Fruit fly (Drosophila melanogaster) whole organism, prepupa: ENCODE results near the gene Rph.

Experiments used
- CG10631 ChIP-seq: fragments of 200-800 bp; sonication (Bioruptor generic); optimal IDR thresholded peaks from 2 replicates; lab custom pipeline; 2016; ENCODE audit warnings: missing biosample characterization, missing genetic modification characterization
- CG10669 ChIP-seq: fragments of 200-800 bp; sonication (Bioruptor generic); optimal IDR thresholded peaks from 3 replicates; lab custom pipeline; 2018; ENCODE audit warnings: missing biosample characterization, mild to moderate bottlenecking, missing genetic modification characterization, moderate library complexity
- CG11294 ChIP-seq: fragments of 200-800 bp; sonication (Bioruptor generic); IDR thresholded peaks from 2 replicates; pipeline ENCODE4 v1.3.6; 2022; ENCODE audit warnings: missing biosample characterization, missing genetic modification characterization
- CG11902 ChIP-seq: fragments of 200-800 bp; sonication (Bioruptor generic); optimal IDR thresholded peaks from 3 replicates; lab custom pipeline; 2016; ENCODE audit warnings: missing biosample characterization, missing genetic modification characterization
- CG1621 ChIP-seq: fragments of 200-800 bp; sonication (Bioruptor generic); optimal IDR thresholded peaks from 3 replicates; lab custom pipeline; 2018; ENCODE audit warnings: missing biosample characterization, mild to moderate bottlenecking, missing genetic modification characterization
- CG16779 ChIP-seq: fragments of 200-800 bp; sonication (Bioruptor generic); optimal IDR thresholded peaks from 3 replicates; lab custom pipeline; 2017; ENCODE audit warnings: missing biosample characterization, mild to moderate bottlenecking, missing genetic modification characterization
- CG3032 ChIP-seq: fragments of 200-800 bp; optimal IDR thresholded peaks from 2 replicates; lab custom pipeline; 2019; ENCODE audit warnings: missing biosample characterization, mild to moderate bottlenecking, missing genetic modification characterization, moderate library complexity
- CG31627 ChIP-seq: fragments of 200-800 bp; sonication (Bioruptor generic); optimal IDR thresholded peaks from 3 replicates; lab custom pipeline; 2016; ENCODE audit warnings: missing biosample characterization, missing genetic modification characterization
- CG32006 ChIP-seq: fragments of 200-800 bp; sonication (Bioruptor generic); optimal IDR thresholded peaks from 3 replicates; lab custom pipeline; 2017; ENCODE audit warnings: missing biosample characterization, mild to moderate bottlenecking, missing genetic modification characterization
- CG34406 ChIP-seq: fragments of 200-800 bp; sonication (Bioruptor generic); optimal IDR thresholded peaks from 3 replicates; lab custom pipeline; 2016; ENCODE audit warnings: missing biosample characterization, missing genetic modification characterization
- CG4318 ChIP-seq: fragments of 200-800 bp; sonication (Bioruptor generic); optimal IDR thresholded peaks from 3 replicates; lab custom pipeline; 2017; ENCODE audit warnings: missing biosample characterization, mild to moderate bottlenecking, missing genetic modification characterization
- CG6163 ChIP-seq: fragments of 200-800 bp; sonication (Bioruptor generic); IDR thresholded peaks from 3 replicates; pipeline ENCODE4 v1.3.6; 2022; ENCODE audit warnings: missing biosample characterization, missing genetic modification characterization
- CG6276 ChIP-seq: fragments of 200-800 bp; sonication (Bioruptor generic); optimal IDR thresholded peaks from 2 replicates; lab custom pipeline; 2017; ENCODE audit warnings: missing biosample characterization, mild to moderate bottlenecking, missing genetic modification characterization
- CG6792 ChIP-seq: fragments of 200-800 bp; sonication (Bioruptor generic); optimal IDR thresholded peaks from 3 replicates; lab custom pipeline; 2016; ENCODE audit warnings: missing biosample characterization, missing genetic modification characterization
- CG6808 ChIP-seq: fragments of 200-800 bp; sonication (Bioruptor generic); optimal IDR thresholded peaks from 3 replicates; lab custom pipeline; 2017; ENCODE audit warnings: missing biosample characterization, missing genetic modification characterization, mild to moderate bottlenecking, moderate library complexity, missing genetic modification reagents
- CG6854 ChIP-seq: fragments of 200-800 bp; sonication (Bioruptor generic); optimal IDR thresholded peaks from 2 replicates; lab custom pipeline; 2017; ENCODE audit warnings: missing biosample characterization, mild to moderate bottlenecking, missing genetic modification characterization
- CG8319 ChIP-seq: fragments of 200-800 bp; sonication (Bioruptor generic); optimal IDR thresholded peaks from 3 replicates; lab custom pipeline; 2016; ENCODE audit warnings: missing biosample characterization, missing genetic modification characterization
- CG8632 ChIP-seq: fragments of 200-800 bp; sonication (Bioruptor generic); optimal IDR thresholded peaks from 3 replicates; lab custom pipeline; 2016; ENCODE audit warnings: missing biosample characterization, missing genetic modification characterization
- CG9139 ChIP-seq: fragments of 200-800 bp; sonication (Bioruptor generic); optimal IDR thresholded peaks from 3 replicates; lab custom pipeline; 2017; ENCODE audit warnings: missing biosample characterization, mild to moderate bottlenecking, missing genetic modification characterization
- Eip78C ChIP-seq: fragments of 200-800 bp; sonication (Bioruptor generic); peaks from one replicate; lab custom pipeline; 2016; ENCODE audit warnings: missing biosample characterization, missing genetic modification characterization
- Eip93F ChIP-seq: fragments of 200-800 bp; sonication (Bioruptor generic); optimal IDR thresholded peaks from 2 replicates; lab custom pipeline; 2016; ENCODE audit warnings: missing biosample characterization, mild to moderate bottlenecking, missing genetic modification characterization
- Ets21C ChIP-seq: fragments of 200-800 bp; sonication (Bioruptor generic); optimal IDR thresholded peaks from 3 replicates; lab custom pipeline; 2016; ENCODE audit warnings: missing biosample characterization, missing genetic modification characterization
- Ets96B ChIP-seq: fragments of 200-800 bp; optimal IDR thresholded peaks from 2 replicates; lab custom pipeline; 2019; ENCODE audit warnings: missing biosample characterization, mild to moderate bottlenecking, missing genetic modification characterization, moderate library complexity
- Gug ChIP-seq: fragments of 200-800 bp; sonication (Bioruptor generic); IDR thresholded peaks from 2 replicates; pipeline ENCODE4 v1.3.6; 2022; ENCODE audit warnings: missing biosample characterization, missing genetic modification characterization
- Hr4 ChIP-seq: fragments of 200-800 bp; sonication (Bioruptor generic); optimal IDR thresholded peaks from 3 replicates; lab custom pipeline; 2016; ENCODE audit warnings: missing biosample characterization, missing genetic modification characterization
- Lpt ChIP-seq: fragments of 200-800 bp; sonication (Bioruptor generic); optimal IDR thresholded peaks from 3 replicates; lab custom pipeline; 2016; ENCODE audit warnings: missing biosample characterization, missing genetic modification characterization
- Met ChIP-seq: fragments of 200-800 bp; sonication (Bioruptor generic); optimal IDR thresholded peaks from 3 replicates; lab custom pipeline; 2016; ENCODE audit warnings: missing biosample characterization, missing genetic modification characterization
- OdsH ChIP-seq: fragments of 200-800 bp; sonication (Bioruptor generic); optimal IDR thresholded peaks from 3 replicates; lab custom pipeline; 2016; ENCODE audit warnings: missing biosample characterization, missing genetic modification characterization
- Smox ChIP-seq: fragments of 200-800 bp; sonication (Bioruptor generic); optimal IDR thresholded peaks from 3 replicates; lab custom pipeline; 2016; ENCODE audit warnings: missing biosample characterization, missing genetic modification characterization
- Sox102F ChIP-seq: fragments of 200-800 bp; sonication (Bioruptor generic); optimal IDR thresholded peaks from 2 replicates; lab custom pipeline; 2016; ENCODE audit warnings: missing biosample characterization, mild to moderate bottlenecking, missing genetic modification characterization
- Sox15 ChIP-seq: fragments of 200-800 bp; sonication (Bioruptor generic); optimal IDR thresholded peaks from 3 replicates; lab custom pipeline; 2016; ENCODE audit warnings: missing biosample characterization, missing genetic modification characterization
- achi ChIP-seq: fragments of 200-800 bp; sonication (Bioruptor generic); optimal IDR thresholded peaks from 3 replicates; lab custom pipeline; 2016; ENCODE audit warnings: missing biosample characterization, missing genetic modification characterization
- acj6 ChIP-seq: fragments of 200-800 bp; sonication (Bioruptor generic); optimal IDR thresholded peaks from 3 replicates; lab custom pipeline; 2016; ENCODE audit warnings: missing biosample characterization, missing genetic modification characterization
- dac ChIP-seq: fragments of 200-800 bp; sonication (Bioruptor generic); optimal IDR thresholded peaks from 2 replicates; lab custom pipeline; 2017; ENCODE audit warnings: missing biosample characterization, mild to moderate bottlenecking, missing genetic modification characterization
- dsx ChIP-seq: fragments of 200-800 bp; optimal IDR thresholded peaks from 3 replicates; lab custom pipeline; 2019; ENCODE audit warnings: missing biosample characterization, mild to moderate bottlenecking, missing genetic modification characterization, moderate library complexity; ENCODE audit not compliant: poor library complexity, severe bottlenecking
- eg ChIP-seq: fragments of 200-800 bp; sonication (Bioruptor generic); IDR thresholded peaks from 3 replicates; pipeline ENCODE4 v1.3.6; 2022; ENCODE audit warnings: missing biosample characterization, missing genetic modification characterization
- esn ChIP-seq: fragments of 200-800 bp; sonication (Bioruptor generic); optimal IDR thresholded peaks from 2 replicates; lab custom pipeline; 2016; ENCODE audit warnings: missing biosample characterization, mild to moderate bottlenecking, missing genetic modification characterization, moderate library complexity
- fd59A ChIP-seq: fragments of 200-800 bp; sonication (Bioruptor generic); optimal IDR thresholded peaks from 2 replicates; lab custom pipeline; 2017; ENCODE audit warnings: missing biosample characterization, mild to moderate bottlenecking, missing genetic modification characterization, missing genetic modification reagents
- fkh ChIP-seq: fragments of 200-800 bp; sonication (Bioruptor generic); optimal IDR thresholded peaks from 3 replicates; lab custom pipeline; 2017; ENCODE audit warnings: missing biosample characterization, mild to moderate bottlenecking, missing genetic modification characterization, moderate library complexity
- lz ChIP-seq: fragments of 200-800 bp; sonication (Bioruptor generic); optimal IDR thresholded peaks from 3 replicates; lab custom pipeline; 2016; ENCODE audit warnings: missing biosample characterization, missing genetic modification characterization
- net ChIP-seq: fragments of 200-800 bp; sonication (Bioruptor generic); optimal IDR thresholded peaks from 3 replicates; lab custom pipeline; 2016; ENCODE audit warnings: missing biosample characterization, missing genetic modification characterization
- pdm3 ChIP-seq: fragments of 200-800 bp; sonication (Bioruptor generic); optimal IDR thresholded peaks from 3 replicates; lab custom pipeline; 2016; ENCODE audit warnings: missing biosample characterization, missing genetic modification characterization
- salr ChIP-seq, 2 experiments: fragments of 200-800 bp; sonication (Bioruptor generic); optimal IDR thresholded peaks; 3 replicates each; lab custom pipeline; 2016 to 2018; ENCODE audit warnings: missing biosample characterization in 2 of 2, missing genetic modification characterization in 2 of 2, mild to moderate bottlenecking in 1 of 2
- ss ChIP-seq, 2 experiments: fragments of 200-800 bp; sonication (Bioruptor generic); optimal IDR thresholded peaks; 2 replicates in 1 of 2; 3 replicates in 1 of 2; lab custom pipeline; 2017 to 2018; ENCODE audit warnings: mild to moderate bottlenecking in 2 of 2, missing biosample characterization in 2 of 2, missing genetic modification characterization in 2 of 2, moderate library complexity in 1 of 2
- svp ChIP-seq: fragments of 200-800 bp; sonication (Bioruptor generic); peaks from one replicate; lab custom pipeline; 2016; ENCODE audit warnings: missing biosample characterization, missing genetic modification characterization
- topi ChIP-seq: fragments of 200-800 bp; sonication (Bioruptor generic); optimal IDR thresholded peaks from 3 replicates; lab custom pipeline; 2016; ENCODE audit warnings: missing biosample characterization, missing genetic modification characterization
- vri ChIP-seq: fragments of 200-800 bp; sonication (Bioruptor generic); optimal IDR thresholded peaks from 3 replicates; lab custom pipeline; 2016; ENCODE audit warnings: missing biosample characterization, mild to moderate bottlenecking, missing genetic modification characterization

The Rph gene

DNA sequence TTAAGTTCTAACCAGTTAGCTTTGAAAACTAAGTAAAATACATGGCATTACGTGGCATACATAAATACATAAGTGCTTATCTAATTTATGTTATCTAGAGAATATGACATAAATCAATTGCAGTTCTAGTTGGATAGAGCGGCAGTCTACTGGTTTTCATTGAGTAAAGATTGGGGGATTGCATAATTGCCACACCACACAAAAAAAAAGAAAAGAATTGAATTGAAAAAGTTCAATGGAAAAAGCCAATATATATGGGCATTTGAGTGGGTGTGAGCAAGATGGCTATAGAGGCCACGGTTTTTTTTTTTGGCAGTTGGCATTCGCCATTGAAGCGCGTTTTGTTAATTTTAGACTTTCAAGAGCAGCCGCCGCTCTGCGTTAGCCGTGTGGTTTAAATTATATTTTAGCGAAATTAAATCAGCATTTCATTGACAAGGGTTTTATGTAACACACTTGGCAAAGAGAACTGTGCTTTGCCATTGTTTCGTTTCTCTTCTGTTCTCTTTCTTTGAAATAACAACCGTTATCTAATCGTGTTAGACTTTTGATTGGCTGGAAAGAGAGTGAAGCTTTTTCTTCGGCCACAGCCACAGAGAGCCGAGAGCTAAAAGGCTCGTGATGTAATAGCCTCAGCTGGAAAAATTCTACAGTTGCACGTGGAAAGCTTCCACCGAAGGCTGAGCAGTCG lies 26.1 kb upstream of the Rph start:
- TF ChIP-seq Ets21C (GFP tag; lab: Kevin White, UChicago) (no peak), ss (GFP tag; optimal IDR thresholded peaks at IDR 0.05; lab: Kevin White, UChicago) (no peak), vri (peak; percentile 97), CG8319 (GFP tag; lab: Kevin White, UChicago) (no peak), CG32006 (GFP tag; lab: Kevin White, UChicago) (no peak), Eip93F (no peak), Ets96B (tag; lab: Kevin White, UChicago) (no peak), Sox102F (GFP tag; lab: Kevin White, UChicago) (no peak), CG11294 (GFP tag; lab: Robert Waterston, UW) (no peak), CG3032 (tag; lab: Kevin White, UChicago) (no peak), CG16779 (tag; lab: Kevin White, UChicago) (no peak), Eip78C (GFP tag; lab: Kevin White, UChicago) (peak; percentile 2), acj6 (GFP tag; lab: Kevin White, UChicago) (no peak), dsx (no peak), svp (peak; percentile 48)

DNA sequence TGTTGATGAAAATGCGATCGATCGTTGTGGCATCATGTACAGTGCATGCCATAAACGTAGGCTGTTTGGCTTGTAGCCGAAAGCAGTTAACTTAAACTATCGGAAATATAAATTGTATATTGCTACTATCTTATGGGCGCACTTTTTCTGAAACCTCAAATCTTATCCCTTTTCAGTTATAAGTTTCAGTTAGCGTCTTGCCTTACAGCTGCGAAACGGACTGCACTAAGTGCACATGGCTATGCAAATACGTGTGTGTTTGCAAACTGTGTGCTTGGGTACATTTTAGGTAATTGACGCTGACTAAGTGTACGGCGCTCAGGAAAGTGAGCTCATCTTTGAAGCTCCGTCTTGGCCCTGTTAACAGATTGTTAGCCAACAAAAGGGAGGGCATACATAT lies 18.2 kb upstream of the Rph start:
- TF ChIP-seq dsx = no peak
- peak; percentile 10 for TF ChIP-seq CG6808 (GFP tag; lab: Kevin White, UChicago)
- TF ChIP-seq Ets21C (GFP tag; lab: Kevin White, UChicago) = peak; percentile 36
- TF ChIP-seq Eip78C (GFP tag; lab: Kevin White, UChicago) = peak; percentile 83
- TF ChIP-seq net (GFP tag; lab: Kevin White, UChicago) = peak; percentile 58
- TF ChIP-seq CG34406 (GFP tag; lab: Kevin White, UChicago) = peak; percentile 17
- TF ChIP-seq fd59A (GFP tag; lab: Kevin White, UChicago) = no peak
- peak; percentile 63 for TF ChIP-seq pdm3 (GFP tag; lab: Kevin White, UChicago)
- TF ChIP-seq CG31627 (GFP tag; lab: Kevin White, UChicago) = peak; percentile 66
- TF ChIP-seq CG6276 (GFP tag; lab: Kevin White, UChicago) = peak; percentile 66
- TF ChIP-seq Smox (GFP tag; lab: Kevin White, UChicago) = peak; percentile 46
- peak; percentile 68 for TF ChIP-seq Met (GFP tag; lab: Kevin White, UChicago)
- peak; percentile 39 for TF ChIP-seq CG6792 (GFP tag; lab: Kevin White, UChicago)
- TF ChIP-seq Sox102F (GFP tag; lab: Kevin White, UChicago) = peak; percentile 58
- TF ChIP-seq fkh (GFP tag; lab: Kevin White, UChicago) = peak; percentile 54
- TF ChIP-seq CG6163 (GFP tag; lab: Robert Waterston, UW) = peak; percentile 72
- TF ChIP-seq CG1621 (tag; lab: Kevin White, UChicago) = no peak
- no peak for TF ChIP-seq salr (GFP tag; optimal IDR thresholded peaks at IDR 0.05; lab: Kevin White, UChicago)
- TF ChIP-seq CG8319 (GFP tag; lab: Kevin White, UChicago) = no peak
- TF ChIP-seq lz (GFP tag; lab: Kevin White, UChicago) = peak; percentile 54
- TF ChIP-seq esn = peak; percentile 70
- peak; percentile 21 for TF ChIP-seq CG3032 (tag; lab: Kevin White, UChicago)
- TF ChIP-seq Ets96B (tag; lab: Kevin White, UChicago) = peak; percentile 27
- TF ChIP-seq Eip93F = no peak
- TF ChIP-seq vri = peak; percentile 56
- no peak for TF ChIP-seq CG11902 (GFP tag; lab: Kevin White, UChicago)
- TF ChIP-seq topi = peak; percentile 64
- no peak for TF ChIP-seq ss (GFP tag; optimal IDR thresholded peaks at IDR 0.05; lab: Kevin White, UChicago)
- peak; percentile 44 for TF ChIP-seq Lpt
- TF ChIP-seq OdsH = peak; percentile 58
- TF ChIP-seq svp = peak; percentile 72
- no peak for TF ChIP-seq CG16779 (tag; lab: Kevin White, UChicago)
- peak; percentile 85 for TF ChIP-seq eg (GFP tag; lab: Robert Waterston, UW)
- TF ChIP-seq achi (GFP tag; lab: Kevin White, UChicago) = peak; percentile 53
- no peak for TF ChIP-seq CG9139 (GFP tag; lab: Kevin White, UChicago)
- TF ChIP-seq CG4318 (GFP tag; lab: Kevin White, UChicago) = no peak
- TF ChIP-seq CG10669 (GFP tag; lab: Kevin White, UChicago) = no peak
- TF ChIP-seq Hr4 (GFP tag; lab: Kevin White, UChicago) = peak; percentile 73
- peak; percentile 44 for TF ChIP-seq dac (GFP tag; lab: Kevin White, UChicago)
- TF ChIP-seq Gug (GFP tag; lab: Robert Waterston, UW) = peak; percentile 72
- peak; percentile 32 for TF ChIP-seq CG8632 (GFP tag; lab: Kevin White, UChicago)
- no peak for TF ChIP-seq CG6854
- peak; percentile 38 for TF ChIP-seq CG10631 (GFP tag; lab: Kevin White, UChicago)
- TF ChIP-seq acj6 (GFP tag; lab: Kevin White, UChicago) = peak; percentile 39
- TF ChIP-seq Sox15 (GFP tag; lab: Kevin White, UChicago) = peak; percentile 12
